Fruit fly (Drosophila melanogaster): ENCODE data around the gene CG34169.

The CG34169 gene

DNA sequence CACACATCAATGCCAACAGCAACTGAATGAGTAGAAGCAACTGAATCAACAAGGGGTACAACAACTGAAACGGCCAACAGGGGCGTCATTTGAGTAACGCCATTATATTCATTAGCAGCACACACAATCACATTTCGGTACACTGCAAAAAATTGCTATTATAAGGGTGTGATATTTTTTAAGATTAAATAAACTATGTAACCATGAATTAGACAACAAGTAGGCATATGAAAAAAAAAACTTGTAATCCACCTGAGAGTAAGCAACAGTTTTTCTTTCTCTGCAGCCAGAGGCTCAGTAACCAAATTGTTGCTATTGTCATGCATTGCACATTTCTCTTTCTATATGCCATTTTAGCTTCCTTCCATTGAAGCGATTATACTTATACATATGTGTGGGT is 30.6 kb downstream of the CG34169 start (continued):
- TF ChIP-seq Camta (GFP tag; optimal IDR thresholded peaks at IDR 0.05) (no peak), Taf1 (GFP tag; IDR thresholded peaks at IDR 0.05) (no peak), ind (GFP tag; optimal IDR thresholded peaks at IDR 0.05) (peak; percentile 11), prd (optimal IDR thresholded peaks at IDR 0.05) (no peak), prd (GFP tag; IDR thresholded peaks at IDR 0.05) (peak; percentile 54; the same call in 2 of the 3 replicates), p53 (GFP tag; optimal IDR thresholded peaks at IDR 0.05) (no peak), tna (GFP tag; IDR thresholded peaks at IDR 0.05; ENCODE audit: partially characterized antibody) (no peak), al (GFP tag; IDR thresholded peaks at IDR 0.05) (no peak), H2.0 (GFP tag; IDR thresholded peaks at IDR 0.05) (no peak), CG30403 (GFP tag; optimal IDR thresholded peaks at IDR 0.05) (peak; percentile 0), phol (tag; optimal IDR thresholded peaks at IDR 0.05) (peak; percentile 6), tup (GFP tag; optimal IDR thresholded peaks at IDR 0.05) (no peak), Blimp-1 (GFP tag; optimal IDR thresholded peaks at IDR 0.05) (peak; percentile 26), Optix (GFP tag; IDR thresholded peaks at IDR 0.05) (no peak), zen2 (GFP tag; IDR thresholded peaks at IDR 0.05; ENCODE audit: partially characterized antibody) (no peak), Spps (tag; optimal IDR thresholded peaks at IDR 0.05) (no peak), ken (GFP tag; IDR thresholded peaks at IDR 0.05) (no peak), Ets65A (GFP tag) (no peak), stwl (tag; optimal IDR thresholded peaks at IDR 0.05) (no peak), slbo (GFP tag; IDR thresholded peaks at IDR 0.05) (peak; percentile 40; the same call in 1 of the 2 replicates), CG5180 (GFP tag; optimal IDR thresholded peaks at IDR 0.05) (no peak), sens-2 (GFP tag; IDR thresholded peaks at IDR 0.05) (no peak), CG30431 (GFP tag; optimal IDR thresholded peaks at IDR 0.05) (no peak), Med (GFP tag) (peak; percentile 46), NK7.1 (GFP tag; optimal IDR thresholded peaks at IDR 0.05) (no peak), CG10959 (GFP tag; IDR thresholded peaks at IDR 0.05) (no peak), lola (GFP tag; optimal IDR thresholded peaks at IDR 0.05) (no peak), insv (GFP tag; optimal IDR thresholded peaks at IDR 0.05) (no peak), sim (GFP tag; IDR thresholded peaks at IDR 0.05) (no peak), CG17361 (GFP tag; IDR thresholded peaks at IDR 0.05) (0 out of 3 replicates have a peak, but pooled peaks have one; percentile 23), CG17829 (tag; optimal IDR thresholded peaks at IDR 0.05) (no peak), CG16813 (GFP tag; IDR thresholded peaks at IDR 0.05; ENCODE audit: partially characterized antibody) (no peak), ci (GFP tag; IDR thresholded peaks at IDR 0.05) (no peak), unpg (GFP tag; optimal IDR thresholded peaks at IDR 0.05) (peak; percentile 26), pho (GFP tag; optimal IDR thresholded peaks at IDR 0.05) (no peak), CG12071 (GFP tag; optimal IDR thresholded peaks at IDR 0.05) (no peak), peb (GFP tag; IDR thresholded peaks at IDR 0.05) (no peak), CG6854 (GFP tag; optimal IDR thresholded peaks at IDR 0.05) (no peak), CG13775 (GFP tag; optimal IDR thresholded peaks at IDR 0.05) (peak; percentile 18), jing (GFP tag; optimal IDR thresholded peaks at IDR 0.05) (no peak), Hand (GFP tag; optimal IDR thresholded peaks at IDR 0.05) (no peak), CG32767 (GFP tag; IDR thresholded peaks at IDR 0.05) (no peak), Fer3 (tag; optimal IDR thresholded peaks at IDR 0.05) (peak; percentile 31), D19A (tag; optimal IDR thresholded peaks at IDR 0.05) (peak; percentile 4), en (GFP tag; optimal IDR thresholded peaks at IDR 0.05) (no peak), CG11504 (tag; optimal IDR thresholded peaks at IDR 0.05) (peak; percentile 47), aop (GFP tag; IDR thresholded peaks at IDR 0.05) (no peak), pzg (GFP tag; optimal IDR thresholded peaks at IDR 0.05) (no peak), Sox102F (GFP tag; optimal IDR thresholded peaks at IDR 0.05) (peak; percentile 30), CG13624 (GFP tag; optimal IDR thresholded peaks at IDR 0.05) (peak; percentile 50), esg (GFP tag; conservative IDR thresholded peaks at IDR 0.05) (0 out of 2 replicates have a peak, but pooled peaks have one; percentile 7), CG11723 (GFP tag; optimal IDR thresholded peaks at IDR 0.05) (no peak)
